Fruit fly (Drosophila melanogaster): Measurements from ENCODE around the gene CG14073.

DNA sequence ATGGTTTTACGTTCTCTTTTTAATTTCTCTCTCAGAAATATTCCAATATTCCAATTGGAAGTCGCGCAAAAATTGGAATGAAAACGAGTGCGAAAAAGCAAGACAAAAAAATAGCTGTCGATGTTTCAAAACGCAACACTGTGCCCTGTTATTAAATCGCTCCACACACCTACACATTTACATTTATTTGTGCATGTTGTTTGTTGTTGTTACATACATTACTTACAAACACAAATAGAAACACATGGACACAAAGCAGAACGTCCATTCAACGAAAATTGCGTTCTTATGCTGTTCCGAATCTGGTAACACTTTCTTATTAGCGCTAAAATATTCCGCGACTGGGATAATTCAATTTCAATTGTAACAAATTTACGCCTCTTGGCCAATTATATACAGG is 20.8 kb upstream of the CG14073 start:
- TF ChIP-seq CTCF (optimal IDR thresholded peaks at IDR 0.05) = peak in 1 of 2 experiments; percentile 46
- no peak for TF ChIP-seq CG8478 (optimal IDR thresholded peaks at IDR 0.05)
